Worm (Caenorhabditis elegans) whole organism, L3 larva: ENCODE measurements around the gene Y75B12B.13.

Experiments
- R02D3.7 ChIP-seq: fragments of 150-350 bp; optimal IDR thresholded peaks from 2 replicates; lab custom pipeline; 2014; ENCODE audit warnings: missing biosample characterization, missing genetic modification characterization
- ZK546.5 ChIP-seq: sonication (generic microtip); optimal IDR thresholded peaks from 2 replicates; lab custom pipeline; 2017; ENCODE audit warnings: missing biosample characterization, missing genetic modification characterization
- aly-2 ChIP-seq: fragments of 150-350 bp; optimal IDR thresholded peaks from 2 replicates; lab custom pipeline; 2014; ENCODE audit warnings: missing biosample characterization, missing genetic modification characterization
- ama-1 ChIP-seq: fragments of 150-350 bp; optimal IDR thresholded peaks from 2 replicates; lab custom pipeline; 2018
- ceh-16 ChIP-seq: sonication (generic microtip); optimal IDR thresholded peaks from 2 replicates; lab custom pipeline; 2017; ENCODE audit warnings: missing biosample characterization, missing genetic modification characterization
- ceh-28 ChIP-seq: fragments of 150-350 bp; optimal IDR thresholded peaks from 2 replicates; lab custom pipeline; 2014; ENCODE audit warnings: missing biosample characterization, missing genetic modification reagents, missing genetic modification characterization
- ceh-82 ChIP-seq: fragments of 150-350 bp; optimal IDR thresholded peaks from 2 replicates; lab custom pipeline; 2014; ENCODE audit warnings: missing biosample characterization, missing genetic modification characterization
- ceh-9 ChIP-seq: sonication (generic microtip); optimal IDR thresholded peaks from 2 replicates; lab custom pipeline; 2018; ENCODE audit warnings: missing biosample characterization, missing genetic modification characterization
- daf-12 ChIP-seq: fragments of 150-350 bp; optimal IDR thresholded peaks from 2 replicates; lab custom pipeline; 2014; ENCODE audit warnings: missing biosample characterization, missing genetic modification reagents, missing genetic modification characterization
- egl-27 ChIP-seq: sonication (generic microtip); optimal IDR thresholded peaks from 4 replicates; lab custom pipeline; 2017; ENCODE audit warnings: missing biosample characterization, missing genetic modification reagents, missing genetic modification characterization
- egl-5 ChIP-seq: fragments of 150-350 bp; optimal IDR thresholded peaks from 2 replicates; lab custom pipeline; 2017; ENCODE audit warnings: missing biosample characterization, missing genetic modification reagents, missing genetic modification characterization, inconsistent platforms
- elt-1 ChIP-seq: fragments of 150-350 bp; optimal IDR thresholded peaks from 2 replicates; lab custom pipeline; 2014; ENCODE audit warnings: missing biosample characterization, missing genetic modification characterization
- elt-2 ChIP-seq: sonication (generic microtip); optimal IDR thresholded peaks from 2 replicates; lab custom pipeline; 2016; ENCODE audit warnings: missing genetic modification reagents, mild to moderate bottlenecking, missing genetic modification characterization, missing compliant biosample characterization
- elt-3 ChIP-seq, 3 experiments: fragments of 150-350 bp in 1 of 3; sonication (generic microtip) in 2 of 3; optimal IDR thresholded peaks; 2 replicates in 2 of 3; 4 replicates in 1 of 3; lab custom pipeline; 2014 to 2017; ENCODE audit warnings: missing biosample characterization in 3 of 3, missing genetic modification characterization in 3 of 3
- eor-1 ChIP-seq, 2 experiments: fragments of 150-350 bp; optimal IDR thresholded peaks; 2 replicates each; lab custom pipeline; 2014 to 2018; ENCODE audit warnings: missing biosample characterization in 2 of 2, missing genetic modification characterization in 2 of 2
- fkh-10 ChIP-seq: sonication (generic microtip); optimal IDR thresholded peaks from 2 replicates; lab custom pipeline; 2017; ENCODE audit warnings: missing biosample characterization, missing genetic modification reagents, missing genetic modification characterization
- fkh-2 ChIP-seq: fragments of 150-350 bp; optimal IDR thresholded peaks from 2 replicates; lab custom pipeline; 2014; ENCODE audit warnings: missing biosample characterization, missing genetic modification reagents, missing genetic modification characterization
- fos-1 ChIP-seq: fragments of 150-350 bp; optimal IDR thresholded peaks from 2 replicates; lab custom pipeline; 2014; ENCODE audit warnings: missing biosample characterization, missing genetic modification characterization
- hmg-11 ChIP-seq: sonication (generic microtip); optimal IDR thresholded peaks from 2 replicates; lab custom pipeline; 2016; ENCODE audit warnings: missing genetic modification characterization, missing compliant biosample characterization
- jun-1 ChIP-seq: fragments of 150-350 bp; optimal IDR thresholded peaks from 2 replicates; lab custom pipeline; 2014; ENCODE audit warnings: missing biosample characterization, missing genetic modification reagents, missing genetic modification characterization
- lin-15B ChIP-seq: fragments of 150-350 bp; optimal IDR thresholded peaks from 2 replicates; lab custom pipeline; 2014; ENCODE audit warnings: missing biosample characterization, missing genetic modification characterization
- lin-39 ChIP-seq: fragments of 150-350 bp; optimal IDR thresholded peaks from 2 replicates; lab custom pipeline; 2018; ENCODE audit warnings: missing biosample characterization, missing genetic modification reagents, missing genetic modification characterization
- lsy-12 ChIP-seq: sonication (generic microtip); optimal IDR thresholded peaks from 2 replicates; lab custom pipeline; 2016; ENCODE audit warnings: mild to moderate bottlenecking, missing genetic modification characterization, missing compliant biosample characterization
- mdl-1 ChIP-seq: fragments of 150-350 bp; optimal IDR thresholded peaks from 2 replicates; lab custom pipeline; 2014; ENCODE audit warnings: missing biosample characterization, missing genetic modification characterization
- mml-1 ChIP-seq: fragments of 150-350 bp; sonication (generic microtip); optimal IDR thresholded peaks from 3 replicates; lab custom pipeline; 2014; ENCODE audit warnings: missing biosample characterization, missing genetic modification characterization
- nfya-1 ChIP-seq: sonication (generic microtip); optimal IDR thresholded peaks from 2 replicates; lab custom pipeline; 2017; ENCODE audit warnings: missing genetic modification characterization, mild to moderate bottlenecking, missing compliant biosample characterization, antibody characterized with exemption, moderate library complexity; ENCODE audit not compliant: insufficient read depth
- nhr-11 ChIP-seq: fragments of 150-350 bp; optimal IDR thresholded peaks from 2 replicates; lab custom pipeline; 2014; ENCODE audit warnings: missing biosample characterization, missing genetic modification characterization
- nhr-12 ChIP-seq: fragments of 150-350 bp; optimal IDR thresholded peaks from 2 replicates; lab custom pipeline; 2014; ENCODE audit warnings: missing biosample characterization, missing genetic modification characterization
- nhr-23 ChIP-seq: fragments of 150-350 bp; optimal IDR thresholded peaks from 2 replicates; lab custom pipeline; 2014; ENCODE audit warnings: missing biosample characterization, missing genetic modification reagents, missing genetic modification characterization
- nhr-237 ChIP-seq: fragments of 150-350 bp; optimal IDR thresholded peaks from 2 replicates; lab custom pipeline; 2014; ENCODE audit warnings: missing biosample characterization, missing genetic modification characterization
- nhr-25 ChIP-seq: sonication (generic microtip); optimal IDR thresholded peaks from 2 replicates; lab custom pipeline; 2017; ENCODE audit warnings: missing biosample characterization, missing genetic modification characterization
- nhr-28 ChIP-seq: fragments of 150-350 bp; optimal IDR thresholded peaks from 2 replicates; lab custom pipeline; 2014; ENCODE audit warnings: missing biosample characterization, missing genetic modification characterization
- nhr-43 ChIP-seq: sonication (generic microtip); optimal IDR thresholded peaks from 2 replicates; lab custom pipeline; 2016; ENCODE audit warnings: mild to moderate bottlenecking, missing genetic modification characterization, missing compliant biosample characterization; ENCODE audit not compliant: poor library complexity, severe bottlenecking
- nhr-67 ChIP-seq: fragments of 150-350 bp; optimal IDR thresholded peaks from 2 replicates; lab custom pipeline; 2014; ENCODE audit warnings: missing biosample characterization, missing genetic modification characterization
- nhr-76 ChIP-seq: fragments of 150-350 bp; sonication (generic microtip); optimal IDR thresholded peaks from 5 replicates; lab custom pipeline; 2014; ENCODE audit warnings: missing biosample characterization, missing genetic modification characterization
- nhr-77 ChIP-seq: fragments of 150-350 bp; optimal IDR thresholded peaks from 2 replicates; lab custom pipeline; 2014; ENCODE audit warnings: missing biosample characterization, missing genetic modification characterization
- pha-4 ChIP-seq: fragments of 150-350 bp; optimal IDR thresholded peaks from 2 replicates; lab custom pipeline; 2014; ENCODE audit warnings: missing biosample characterization, missing genetic modification reagents, missing genetic modification characterization
- pqm-1 ChIP-seq: fragments of 150-350 bp; optimal IDR thresholded peaks from 2 replicates; lab custom pipeline; 2017; ENCODE audit warnings: missing biosample characterization, missing genetic modification characterization, inconsistent platforms
- sea-2 ChIP-seq: fragments of 150-350 bp; sonication (generic microtip); optimal IDR thresholded peaks from 4 replicates; lab custom pipeline; 2014; ENCODE audit warnings: missing biosample characterization, missing genetic modification reagents, missing genetic modification characterization
- skn-1 ChIP-seq: fragments of 150-350 bp; optimal IDR thresholded peaks from 2 replicates; lab custom pipeline; 2014; ENCODE audit warnings: missing biosample characterization, missing genetic modification characterization
- snpc-4 ChIP-seq: fragments of 150-350 bp; optimal IDR thresholded peaks from 2 replicates; lab custom pipeline; 2014; ENCODE audit warnings: missing biosample characterization, missing genetic modification characterization
- tbx-2 ChIP-seq: sonication (generic microtip); optimal IDR thresholded peaks from 2 replicates; lab custom pipeline; 2016; ENCODE audit warnings: mild to moderate bottlenecking, missing genetic modification characterization, missing compliant biosample characterization
- unc-39 ChIP-seq: sonication (generic microtip); optimal IDR thresholded peaks from 4 replicates; lab custom pipeline; 2017; ENCODE audit warnings: missing biosample characterization, missing genetic modification characterization
- unc-62 ChIP-seq: fragments of 150-350 bp; sonication (generic microtip); optimal IDR thresholded peaks from 4 replicates; lab custom pipeline; 2014; ENCODE audit warnings: missing biosample characterization, missing genetic modification reagents, missing genetic modification characterization
- zag-1 ChIP-seq: fragments of 150-350 bp; optimal IDR thresholded peaks from 2 replicates; lab custom pipeline; 2014; ENCODE audit warnings: missing biosample characterization, missing genetic modification characterization
- ztf-11 ChIP-seq: fragments of 150-350 bp; optimal IDR thresholded peaks from 2 replicates; lab custom pipeline; 2014; ENCODE audit warnings: missing biosample characterization, missing genetic modification characterization
- ztf-4 ChIP-seq: fragments of 150-350 bp; optimal IDR thresholded peaks from 2 replicates; lab custom pipeline; 2014; ENCODE audit warnings: missing biosample characterization, missing genetic modification characterization

Y75B12B.13 gene

ce11 chrV:15189567-15189966, 4.2 kb downstream of the Y75B12B.13 start, which contains the start of gene cyn-3:
TSS of gene cyn-3 (plus strand) at chrV:15189927.
- TF ChIP-seq ztf-4 (tag; lab: Kevin White, UChicago) = no peak
- TF ChIP-seq nhr-28 (tag; lab: Kevin White, UChicago) = no peak
- TF ChIP-seq nhr-25 (tag; lab: Kevin White, UChicago) = peak; percentile 86
- no peak for TF ChIP-seq fos-1 (tag; lab: Kevin White, UChicago)
- no peak for TF ChIP-seq nhr-67 (tag; lab: Kevin White, UChicago)
- no peak for TF ChIP-seq ztf-11 (tag; lab: Kevin White, UChicago)
- TF ChIP-seq lsy-12 (tag; lab: Kevin White, UChicago) = peak; percentile 63
- no peak for TF ChIP-seq daf-12
- peak; percentile 23 for TF ChIP-seq tbx-2 (tag; lab: Kevin White, UChicago)
- no peak for TF ChIP-seq nhr-11 (tag; lab: Kevin White, UChicago)
- TF ChIP-seq nfya-1 = peak; percentile 93
- TF ChIP-seq nhr-76 (tag; lab: Kevin White, UChicago) = no peak
- peak; percentile 71 for TF ChIP-seq lin-39 (tag; lab: Kevin White, UChicago)
- TF ChIP-seq skn-1 (tag; lab: Kevin White, UChicago) = peak; percentile 91
- no peak for TF ChIP-seq unc-62 (GFP tag; lab: Kevin White, UChicago)
- peak; percentile 38 for TF ChIP-seq egl-27 (tag; lab: Kevin White, UChicago)
- peak; percentile 80 for TF ChIP-seq nhr-43
- no peak for TF ChIP-seq mdl-1
- peak; percentile 73 for TF ChIP-seq jun-1 (tag; lab: Kevin White, UChicago)
- no peak for TF ChIP-seq zag-1 (tag; lab: Kevin White, UChicago)
- peak; percentile 79 for TF ChIP-seq ceh-28 (tag; lab: Kevin White, UChicago)
- TF ChIP-seq mml-1 = no peak
- TF ChIP-seq lin-15B = peak; percentile 98
- peak; percentile 77 for TF ChIP-seq R02D3.7 (tag; lab: Kevin White, UChicago)
- peak; percentile 86 for TF ChIP-seq snpc-4 (tag; lab: Kevin White, UChicago)
- no peak for TF ChIP-seq nhr-12 (tag; lab: Kevin White, UChicago)
- peak; percentile 69 for TF ChIP-seq ama-1
- no peak for TF ChIP-seq nhr-237
- no peak for TF ChIP-seq nhr-77 (tag; lab: Kevin White, UChicago)
- TF ChIP-seq ceh-16 (tag; lab: Kevin White, UChicago) = no peak
- no peak for TF ChIP-seq sea-2 (GFP tag; lab: Kevin White, UChicago)
- TF ChIP-seq hmg-11 (tag; lab: Kevin White, UChicago) = peak; percentile 65
- TF ChIP-seq fkh-2 (tag; lab: Kevin White, UChicago) = no peak
- TF ChIP-seq pha-4 = peak; percentile 98
- no peak for TF ChIP-seq ZK546.5 (tag; lab: Kevin White, UChicago)
- peak; percentile 70 for TF ChIP-seq egl-5 (tag; lab: Kevin White, UChicago)
- TF ChIP-seq fkh-10 (GFP tag; lab: Kevin White, UChicago) = peak; percentile 35
- TF ChIP-seq nhr-23 (tag; lab: Kevin White, UChicago) = peak; percentile 97
- no peak for TF ChIP-seq elt-3 (tag; optimal IDR thresholded peaks at IDR 0.05; lab: Kevin White, UChicago)
- TF ChIP-seq pqm-1 (tag; lab: Kevin White, UChicago) = peak; percentile 58
- peak; percentile 55 for TF ChIP-seq elt-2
- no peak for TF ChIP-seq aly-2 (tag; lab: Kevin White, UChicago)
- TF ChIP-seq unc-39 (tag; lab: Kevin White, UChicago) = no peak
- peak; percentile 58 for TF ChIP-seq elt-1 (tag; lab: Kevin White, UChicago)
- TF ChIP-seq eor-1 (tag; optimal IDR thresholded peaks at IDR 0.05; lab: Kevin White, UChicago) = no peak
- no peak for TF ChIP-seq ceh-9 (tag; lab: Kevin White, UChicago)
- no peak for TF ChIP-seq ceh-82 (tag; lab: Kevin White, UChicago)
